Worm (Caenorhabditis elegans) whole organism, dauer: ENCODE measurements around the gene nlp-43.
"Not testable (repeated sequence)": the region's sequence is repeated elsewhere in the genome, so short reads cannot be mapped to it uniquely, and the experiment has no call there.

ENCODE experiments used
- unc-62 ChIP-seq: sonication (generic microtip); optimal IDR thresholded peaks from 2 replicates; lab custom pipeline; 2017; ENCODE audit warnings: missing biosample characterization, missing genetic modification reagents, missing genetic modification characterization

nlp-43 gene

ce11 chrIII:5024393-5024964, 17.7 kb upstream of the nlp-43 start, which contains the start of gene pcf-11:
TSS of gene pcf-11 (plus strand) at chrIII:5024914.
- TF ChIP-seq unc-62 (GFP tag; lab: Kevin White, UChicago), result no peak

ce11 chrIII:5025136-5025629, 17.0 kb upstream of the nlp-43 start:
- TF ChIP-seq unc-62 (GFP tag; lab: Kevin White, UChicago), result no peak

- no peak for TF ChIP-seq unc-62 (GFP tag; lab: Kevin White, UChicago)
Measured at ce11 chrIII:5026366-5026765, 15.8 kb upstream of the nlp-43 start.

- TF ChIP-seq unc-62 (GFP tag; lab: Kevin White, UChicago), result no peak
Measured at ce11 chrIII:5027219-5027618, 15.0 kb upstream of the nlp-43 start.

ce11 chrIII:5030629-5031028, 11.6 kb upstream of the nlp-43 start, which contains the start of gene klp-6:
TSS of gene klp-6 (plus strand) at chrIII:5030929.
- no peak for TF ChIP-seq unc-62 (GFP tag; lab: Kevin White, UChicago)

ce11 chrIII:5036158-5036557, 6.1 kb upstream of the nlp-43 start, which contains the start of gene C45G9.6:
TSS of gene C45G9.6 (plus strand) at chrIII:5036458.
- no peak for TF ChIP-seq unc-62 (GFP tag; lab: Kevin White, UChicago)

ce11 chrIII:5044709-5045108, 2.5 kb downstream of the nlp-43 start, which contains the start of gene C45G9.14:
TSS of gene C45G9.14 (plus strand) at chrIII:5045009.
- TF ChIP-seq unc-62 (GFP tag; lab: Kevin White, UChicago), result no peak

ce11 chrIII:5047175-5047574, 5.0 kb downstream of the nlp-43 start, which contains the start of gene txbp-3:
TSS of gene txbp-3 (minus strand) at chrIII:5047459.
- TF ChIP-seq unc-62 (GFP tag; lab: Kevin White, UChicago), result no peak

ce11 chrIII:5047740-5048139, 5.5 kb downstream of the nlp-43 start, which contains the start of gene C45G9.5:
TSS of gene C45G9.5 (plus strand) at chrIII:5048117.
- TF ChIP-seq unc-62 (GFP tag; lab: Kevin White, UChicago), result no peak

ce11 chrIII:5051949-5052348, 9.7 kb downstream of the nlp-43 start, which contains the start of gene C45G9.15:
TSS of gene C45G9.15 (minus strand) at chrIII:5052049.
- no peak for TF ChIP-seq unc-62 (GFP tag; lab: Kevin White, UChicago)

ce11 chrIII:5053541-5053940, 11.3 kb downstream of the nlp-43 start, which contains the start of gene C45G9.8:
TSS of gene C45G9.8 (minus strand) at chrIII:5053641.
- TF ChIP-seq unc-62 (GFP tag; lab: Kevin White, UChicago), result no peak

ce11 chrIII:5055709-5056108, 13.5 kb downstream of the nlp-43 start, which contains the start of gene C45G9.9:
TSS of gene C45G9.9 (minus strand) at chrIII:5055809.
- TF ChIP-seq unc-62 (GFP tag; lab: Kevin White, UChicago), result not testable (repeated sequence)

ce11 chrIII:5061798-5062197, 19.6 kb downstream of the nlp-43 start, which contains the start of gene C45G9.10:
TSS of gene C45G9.10 (minus strand) at chrIII:5061898.
- TF ChIP-seq unc-62 (GFP tag; lab: Kevin White, UChicago), result no peak

- not testable (repeated sequence) for TF ChIP-seq unc-62 (GFP tag; lab: Kevin White, UChicago)
Measured at ce11 chrIII:5062406-5062805, 20.2 kb downstream of the nlp-43 start, which contains the start of gene C45G9.4. TSS of gene C45G9.4 (plus strand) at chrIII:5062706.

- no peak for TF ChIP-seq unc-62 (GFP tag; lab: Kevin White, UChicago)
Measured at ce11 chrIII:5068675-5069233, 26.5 kb downstream of the nlp-43 start, which contains the start of the genes C45G9.11 and C45G9.2. TSS of gene C45G9.11 (minus strand) at chrIII:5068725. TSS of gene C45G9.2 (plus strand) at chrIII:5069066.

ce11 chrIII:5071509-5071908, 29.3 kb downstream of the nlp-43 start, which contains the start of gene C45G9.12:
TSS of gene C45G9.12 (minus strand) at chrIII:5071609.
- no peak for TF ChIP-seq unc-62 (GFP tag; lab: Kevin White, UChicago)
